Fruit fly (Drosophila melanogaster): ENCODE data around the gene ATPsynepsilonL.

DNA sequence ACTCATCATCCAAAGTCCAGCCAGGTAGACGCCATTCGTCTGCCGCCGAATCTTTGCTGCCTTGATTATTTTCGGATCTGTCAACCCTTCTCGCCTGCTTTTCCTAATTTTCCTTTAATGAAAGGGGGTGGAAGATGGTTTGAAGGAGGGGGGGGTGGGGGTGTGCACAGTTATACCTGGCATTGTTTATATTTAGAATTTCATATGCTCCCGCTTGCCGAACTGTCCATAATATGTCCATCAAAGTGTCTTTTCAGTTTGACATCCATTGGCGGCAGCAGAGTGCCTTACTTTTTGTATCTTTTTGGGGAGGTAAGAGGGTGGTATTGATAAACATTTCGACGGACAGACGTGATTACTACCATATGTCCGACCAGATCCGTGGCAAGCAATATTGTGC is 16.2 kb downstream of the ATPsynepsilonL start:
- TF ChIP-seq pad (GFP tag; optimal IDR thresholded peaks at IDR 0.05) (no peak), kay (GFP tag; ENCODE audit: borderline replicate concordance) (no peak), Mnt (GFP tag; optimal IDR thresholded peaks at IDR 0.05) (no peak), CG7045 (GFP tag; optimal IDR thresholded peaks at IDR 0.05) (no peak), CG7101 (tag; optimal IDR thresholded peaks at IDR 0.05) (no peak), toe (GFP tag; optimal IDR thresholded peaks at IDR 0.05) (no peak), ovo (GFP tag; optimal IDR thresholded peaks at IDR 0.05) (no peak), CG12768 (GFP tag; optimal IDR thresholded peaks at IDR 0.05) (no peak), cnc (optimal IDR thresholded peaks at IDR 0.05) (no peak), CG1620 (GFP tag; optimal IDR thresholded peaks at IDR 0.05) (no peak), CG33017 (tag; optimal IDR thresholded peaks at IDR 0.05) (no peak)
